Worm (Caenorhabditis elegans) whole organism, L2 larva: Measurements from ENCODE around the gene ttc-36.

Experiments
- aly-2 ChIP-seq: fragments of 150-350 bp; optimal IDR thresholded peaks from 2 replicates; lab custom pipeline; 2014; ENCODE audit warnings: missing biosample characterization, missing genetic modification characterization
- ceh-16 ChIP-seq: fragments of 150-350 bp; optimal IDR thresholded peaks from 2 replicates; lab custom pipeline; 2014; ENCODE audit warnings: missing biosample characterization, missing genetic modification characterization
- ceh-82 ChIP-seq: fragments of 150-350 bp; optimal IDR thresholded peaks from 2 replicates; lab custom pipeline; 2014; ENCODE audit warnings: missing biosample characterization, missing genetic modification characterization
- dmd-4 ChIP-seq: sonication (generic microtip); optimal IDR thresholded peaks from 2 replicates; lab custom pipeline; 2017; ENCODE audit warnings: missing biosample characterization, missing genetic modification characterization
- egl-27 ChIP-seq: sonication (generic microtip); optimal IDR thresholded peaks from 3 replicates; lab custom pipeline; 2017; ENCODE audit warnings: missing biosample characterization, missing genetic modification reagents, missing genetic modification characterization
- lin-11 ChIP-seq: fragments of 150-350 bp; sonication (generic microtip); optimal IDR thresholded peaks from 2 replicates; lab custom pipeline; 2014; ENCODE audit warnings: missing biosample characterization, missing genetic modification characterization, inconsistent platforms, mixed read lengths
- mdl-1 ChIP-seq, 2 experiments: fragments of 150-350 bp in 1 of 2; sonication (generic microtip) in 1 of 2; optimal IDR thresholded peaks; 2 replicates each; lab custom pipeline; 2017; ENCODE audit warnings: missing biosample characterization in 2 of 2, missing genetic modification characterization in 2 of 2
- nhr-25 ChIP-seq: fragments of 150-350 bp; sonication (generic microtip); optimal IDR thresholded peaks from 3 replicates; lab custom pipeline; 2014; ENCODE audit warnings: missing biosample characterization, missing genetic modification characterization
- nhr-77 ChIP-seq: fragments of 150-350 bp; optimal IDR thresholded peaks from 2 replicates; lab custom pipeline; 2014; ENCODE audit warnings: missing biosample characterization, missing genetic modification characterization
- snpc-4 ChIP-seq: fragments of 150-350 bp; optimal IDR thresholded peaks from 2 replicates; lab custom pipeline; 2014; ENCODE audit warnings: missing biosample characterization, missing genetic modification characterization
- unc-62 ChIP-seq: fragments of 150-350 bp; optimal IDR thresholded peaks from 2 replicates; lab custom pipeline; 2014; ENCODE audit warnings: missing biosample characterization, missing genetic modification reagents, missing genetic modification characterization
- ztf-1 ChIP-seq: fragments of 200-800 bp; sonication (Bioruptor generic); conservative IDR thresholded peaks from 2 replicates; pipeline ENCODE4 v1.3.6; 2022; ENCODE audit warnings: missing genetic modification characterization, missing compliant biosample characterization

DNA sequence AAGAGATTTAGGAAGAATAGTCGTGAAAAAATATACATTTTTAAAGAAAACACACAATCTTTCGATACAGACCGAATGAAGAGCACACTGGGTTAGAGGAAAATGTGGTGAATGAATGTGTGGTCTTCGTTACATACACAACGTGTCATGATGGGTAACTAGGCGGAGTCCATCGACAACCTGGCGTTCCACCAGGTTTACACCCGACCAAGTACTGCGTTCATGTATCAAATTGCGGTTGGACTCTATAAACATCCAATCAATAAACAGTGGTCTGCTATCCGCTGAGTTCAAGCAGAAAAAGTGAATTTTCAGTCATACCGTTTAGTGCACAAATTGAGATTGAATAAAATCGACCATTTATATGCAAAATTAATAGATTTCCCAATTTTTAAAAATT, 48.2 kb upstream of the ttc-36 start, which contains the start of gene sdz-38:
- TF ChIP-seq nhr-25 (no peak), ceh-16 (tag; lab: Kevin White, UChicago) (no peak), mdl-1 (tag; optimal IDR thresholded peaks at IDR 0.05; lab: Kevin White, UChicago) (no peak), aly-2 (tag; lab: Kevin White, UChicago) (no peak), snpc-4 (tag; lab: Kevin White, UChicago) (no peak), nhr-77 (tag; lab: Kevin White, UChicago) (no peak), lin-11 (no peak), unc-62 (GFP tag; lab: Kevin White, UChicago) (no peak), ceh-82 (no peak), egl-27 (tag; lab: Kevin White, UChicago) (no peak), dmd-4 (tag; lab: Kevin White, UChicago) (no peak), ztf-1 (GFP tag; lab: Robert Waterston, UW) (no peak)
